Fruit fly (Drosophila melanogaster) whole organism: ENCODE results near the gene Cog3.

Experiments
- CG8478 ChIP-seq: fragments of >200 bp; optimal IDR thresholded peaks from 2 replicates; lab custom pipeline; 2018; ENCODE audit warnings: inconsistent platforms
- Dll ChIP-seq: fragments of >200 bp; optimal IDR thresholded peaks from 2 replicates; lab custom pipeline; 2017
- EcR ChIP-seq, 2 experiments: fragments of >200 bp; optimal IDR thresholded peaks; 2 replicates each; lab custom pipeline; 2017; ENCODE audit warnings: missing biosample characterization in 2 of 2, missing genetic modification characterization in 2 of 2, missing genetic modification reagents in 2 of 2
- pan ChIP-seq: fragments of >200 bp; optimal IDR thresholded peaks from 2 replicates; lab custom pipeline; 2017
- psq ChIP-seq: fragments of >200 bp; optimal IDR thresholded peaks from 2 replicates; lab custom pipeline; 2017
- usp ChIP-seq: fragments of >200 bp; optimal IDR thresholded peaks from 2 replicates; lab custom pipeline; 2017; ENCODE audit warnings: missing biosample characterization, missing genetic modification characterization, mixed read lengths

Gene Cog3

DNA sequence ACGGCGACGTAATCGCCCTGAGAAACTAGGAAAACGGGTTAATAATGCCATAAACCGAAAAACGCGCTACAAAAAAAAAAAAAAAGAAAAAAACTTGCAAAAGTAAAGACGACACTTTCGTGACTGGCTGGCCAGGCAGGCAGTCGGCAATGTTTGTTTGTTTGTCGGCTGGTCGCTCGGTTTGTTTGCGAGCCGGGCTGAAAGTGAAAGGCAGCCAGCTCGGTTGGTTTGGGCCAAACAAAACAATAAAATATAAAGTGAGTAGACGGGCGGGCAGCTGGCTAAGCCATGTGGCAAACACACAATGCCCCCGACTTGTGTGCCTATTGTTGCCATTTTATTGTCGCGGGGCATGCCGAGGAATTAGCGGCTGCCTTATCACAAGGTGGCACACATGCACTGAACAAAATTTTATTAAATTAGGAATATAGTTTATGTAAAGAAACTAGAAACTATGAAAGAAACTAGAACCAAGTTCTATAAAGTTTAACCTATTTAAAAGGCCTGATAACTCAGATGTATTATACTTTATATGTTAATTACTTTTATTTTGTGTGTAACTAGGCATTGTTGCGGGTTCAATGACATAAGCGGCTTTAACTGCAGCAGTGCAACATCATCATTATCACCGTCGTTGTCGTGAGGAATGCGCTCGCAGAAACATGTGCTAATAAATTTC is 28.3 kb downstream of the Cog3 start:
- TF ChIP-seq pan (lab: Kevin White, UChicago) (no peak), usp (GFP tag; lab: Kevin White, UChicago) (no peak), Dll (lab: Kevin White, UChicago) (no peak), psq (no peak), CG8478 (lab: Kevin White, UChicago) (no peak), EcR (GFP tag; optimal IDR thresholded peaks at IDR 0.05; lab: Kevin White, UChicago) (no peak)

dm6 chr2L:3426669-3427232 is 30.1 kb downstream of the Cog3 start, which contains the start of gene Pgant2:
Gene Pgant2, minus strand, starts transcription at chr2L:3426719.
- TF ChIP-seq Dll (lab: Kevin White, UChicago) (no peak), CG8478 (lab: Kevin White, UChicago) (no peak), psq (no peak), pan (lab: Kevin White, UChicago) (no peak)

DNA sequence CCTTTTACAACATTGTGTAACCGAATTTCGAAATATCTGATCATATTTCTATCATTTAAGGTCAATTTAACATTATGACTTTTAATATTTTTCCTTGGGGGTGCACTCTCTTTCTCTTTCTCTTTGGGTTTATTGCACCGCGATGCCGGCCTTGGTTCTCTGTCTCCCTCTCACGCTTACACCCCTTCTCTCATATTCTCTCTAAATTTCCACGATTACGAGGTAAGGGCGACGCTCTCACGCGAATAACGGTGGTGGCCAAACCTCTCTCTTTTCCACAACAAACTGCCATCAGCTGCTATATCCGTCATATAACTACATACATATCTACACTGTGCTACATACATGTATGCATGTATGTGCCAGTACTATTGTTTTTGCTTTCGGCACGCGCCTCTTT is 30.9 kb downstream of the Cog3 start:
- TF ChIP-seq usp (GFP tag; lab: Kevin White, UChicago) (no peak), pan (lab: Kevin White, UChicago) (no peak), EcR (GFP tag; optimal IDR thresholded peaks at IDR 0.05; lab: Kevin White, UChicago) (no peak), psq (no peak), CG8478 (lab: Kevin White, UChicago) (no peak), Dll (lab: Kevin White, UChicago) (no peak)

DNA sequence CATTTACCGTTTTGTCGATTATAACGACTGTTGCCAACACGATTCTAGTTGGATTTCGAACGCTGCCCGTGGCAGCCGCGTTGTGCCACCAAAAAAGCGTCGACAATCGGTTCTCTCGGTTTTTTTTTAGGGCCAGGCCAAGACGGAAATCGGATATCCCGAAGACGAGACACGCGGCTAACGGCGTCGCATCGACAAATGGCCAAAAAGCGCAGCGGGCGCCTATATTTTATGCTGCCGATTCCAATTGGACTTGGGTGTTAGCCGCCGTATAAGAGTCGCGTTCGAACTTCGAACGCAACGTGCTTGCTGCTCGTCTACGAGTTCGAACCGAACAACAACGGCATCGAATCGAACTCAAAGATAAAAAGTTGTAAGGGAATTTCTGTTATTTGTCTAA is 34.1 kb downstream of the Cog3 start:
- TF ChIP-seq psq (no peak), Dll (lab: Kevin White, UChicago) (no peak), usp (GFP tag; lab: Kevin White, UChicago) (no peak), pan (lab: Kevin White, UChicago) (no peak), EcR (GFP tag; optimal IDR thresholded peaks at IDR 0.05; lab: Kevin White, UChicago) (no peak), CG8478 (lab: Kevin White, UChicago) (no peak)

DNA sequence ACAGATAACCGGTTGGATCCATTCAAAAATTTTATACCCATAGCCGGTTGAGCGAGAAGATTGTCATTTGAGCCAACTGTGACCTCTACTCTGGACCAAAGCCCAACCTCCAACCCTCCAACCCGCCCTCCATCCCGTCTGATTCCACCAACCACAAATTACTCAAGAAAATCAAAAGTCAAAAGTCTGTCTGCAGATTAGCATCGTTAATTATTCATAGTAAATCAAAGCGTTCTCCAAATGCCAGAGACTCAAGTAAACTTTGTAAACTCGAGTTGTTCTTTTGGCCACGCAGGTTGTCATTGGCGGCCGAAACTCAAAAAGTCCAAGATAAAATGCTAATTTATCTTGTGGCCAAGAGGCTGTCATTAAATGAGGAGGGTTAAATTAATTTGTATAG is 39.3 kb downstream of the Cog3 start:
- TF ChIP-seq psq (no peak), Dll (lab: Kevin White, UChicago) (no peak), pan (lab: Kevin White, UChicago) (no peak), EcR (GFP tag; optimal IDR thresholded peaks at IDR 0.05; lab: Kevin White, UChicago) (no peak)

- TF ChIP-seq pan (lab: Kevin White, UChicago): no peak
- TF ChIP-seq EcR (GFP tag; optimal IDR thresholded peaks at IDR 0.05; lab: Kevin White, UChicago): no peak
- TF ChIP-seq psq: no peak
- no peak for TF ChIP-seq Dll (lab: Kevin White, UChicago)
- no peak for TF ChIP-seq CG8478 (lab: Kevin White, UChicago)
- TF ChIP-seq usp (GFP tag; lab: Kevin White, UChicago): no peak
These were observed 40.1 kb downstream of the Cog3 start, which contains the start of gene CG31952 for dm6 chr2L:3416527-3417304. Gene CG31952, plus strand, starts transcription at chr2L:3416693.

dm6 chr2L:3410260-3410659 is 46.6 kb downstream of the Cog3 start, which contains the start of gene CG8840:
Gene CG8840, plus strand, starts transcription at chr2L:3410560.
- TF ChIP-seq pan (lab: Kevin White, UChicago) (no peak), usp (GFP tag; lab: Kevin White, UChicago) (no peak), EcR (GFP tag; optimal IDR thresholded peaks at IDR 0.05; lab: Kevin White, UChicago) (no peak), Dll (lab: Kevin White, UChicago) (no peak), CG8478 (lab: Kevin White, UChicago) (no peak), psq (no peak)

DNA sequence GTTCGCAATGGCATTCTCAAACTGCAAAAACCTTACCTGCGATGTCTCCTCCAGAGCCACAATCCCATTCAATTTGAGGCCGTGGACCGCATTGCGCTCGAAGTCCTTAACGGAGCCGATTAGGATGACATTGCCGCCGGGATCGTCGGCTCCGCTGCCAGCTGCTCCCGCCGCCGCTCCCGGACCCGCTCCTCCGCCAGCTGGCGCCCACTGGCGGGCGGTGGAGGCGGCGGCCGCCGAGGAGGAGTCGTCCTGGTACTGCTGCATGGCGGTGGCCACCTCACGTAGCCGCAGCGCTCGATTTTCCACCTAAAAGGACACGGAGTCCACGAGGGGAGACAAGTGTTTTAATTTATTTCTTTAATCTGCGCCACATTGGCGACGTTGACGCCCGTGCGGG is 49.1 kb downstream of the Cog3 start:
- TF ChIP-seq Dll (lab: Kevin White, UChicago): no peak
- TF ChIP-seq psq: no peak
- TF ChIP-seq pan (lab: Kevin White, UChicago): no peak
- no peak for TF ChIP-seq EcR (GFP tag; optimal IDR thresholded peaks at IDR 0.05; lab: Kevin White, UChicago)
- no peak for TF ChIP-seq usp (GFP tag; lab: Kevin White, UChicago)
- no peak for TF ChIP-seq CG8478 (lab: Kevin White, UChicago)
